Worm (Caenorhabditis elegans): Measurements from ENCODE around the gene C34H4.2.

C34H4.2 gene

DNA sequence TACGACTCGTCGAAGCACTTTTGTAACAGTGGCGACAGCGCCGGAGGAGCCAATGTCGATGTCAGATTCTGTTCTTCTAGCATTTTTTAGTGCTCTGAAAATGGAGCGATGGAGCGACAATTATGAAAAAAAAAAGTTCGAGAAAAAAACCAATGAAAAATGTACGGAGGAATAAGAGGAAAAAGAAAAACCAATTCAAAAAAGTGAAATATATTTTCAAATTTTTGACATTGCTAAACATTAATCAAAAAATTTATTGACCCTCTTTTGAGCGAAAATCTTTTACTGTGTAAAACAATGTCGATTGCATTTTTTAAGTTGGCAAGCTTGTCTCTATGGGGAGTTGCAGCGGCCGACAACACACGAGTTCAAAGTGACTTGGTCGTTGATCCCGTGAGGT, 17.2 kb upstream of the C34H4.2 start, which contains the start of gene K03H6.5:
K03H6.5 (minus strand) TSS at position 101 of the 400 bp plus-strand sequence.
- TF ChIP-seq unc-39 (tag; optimal IDR thresholded peaks at IDR 0.05), result no peak
- TF ChIP-seq pha-4 (tag; optimal IDR thresholded peaks at IDR 0.05), result no peak
- TF ChIP-seq mab-5 (tag; optimal IDR thresholded peaks at IDR 0.05), result no peak
- no peak for TF ChIP-seq elt-1 (tag; optimal IDR thresholded peaks at IDR 0.05; ENCODE audit: borderline replicate concordance, insufficient read depth)
- no peak for TF ChIP-seq lsy-2 (tag; optimal IDR thresholded peaks at IDR 0.05)
- TF ChIP-seq nhr-2 (tag; optimal IDR thresholded peaks at IDR 0.05), result no peak
- TF ChIP-seq elt-3 (tag; optimal IDR thresholded peaks at IDR 0.05), result no peak
- TF ChIP-seq sptf-1 (tag; optimal IDR thresholded peaks at IDR 0.05), result no peak
- no peak for TF ChIP-seq ceh-83 (GFP tag; optimal IDR thresholded peaks at IDR 0.05)
- no peak for TF ChIP-seq tbx-8 (GFP tag; optimal IDR thresholded peaks at IDR 0.05)
- TF ChIP-seq unc-62 (GFP tag; optimal IDR thresholded peaks at IDR 0.05), result no peak
- TF ChIP-seq blmp-1 (tag; optimal IDR thresholded peaks at IDR 0.05), result no peak
- no peak for TF ChIP-seq cnd-1 (tag; optimal IDR thresholded peaks at IDR 0.05)
- TF ChIP-seq ceh-39 (tag; optimal IDR thresholded peaks at IDR 0.05), result no peak

ce11 chrIV:1547129-1547528, 6.4 kb upstream of the C34H4.2 start:
- TF ChIP-seq nhr-2 (tag; optimal IDR thresholded peaks at IDR 0.05), result no peak
- TF ChIP-seq flh-1 (GFP tag; optimal IDR thresholded peaks at IDR 0.05), result no peak
- no peak for TF ChIP-seq lin-32 (GFP tag; optimal IDR thresholded peaks at IDR 0.05)
- TF ChIP-seq drap-1 (GFP tag; optimal IDR thresholded peaks at IDR 0.05), result no peak
- TF ChIP-seq ces-1 (GFP tag; optimal IDR thresholded peaks at IDR 0.05), result no peak
- no peak for TF ChIP-seq pha-4 (tag; optimal IDR thresholded peaks at IDR 0.05)

DNA sequence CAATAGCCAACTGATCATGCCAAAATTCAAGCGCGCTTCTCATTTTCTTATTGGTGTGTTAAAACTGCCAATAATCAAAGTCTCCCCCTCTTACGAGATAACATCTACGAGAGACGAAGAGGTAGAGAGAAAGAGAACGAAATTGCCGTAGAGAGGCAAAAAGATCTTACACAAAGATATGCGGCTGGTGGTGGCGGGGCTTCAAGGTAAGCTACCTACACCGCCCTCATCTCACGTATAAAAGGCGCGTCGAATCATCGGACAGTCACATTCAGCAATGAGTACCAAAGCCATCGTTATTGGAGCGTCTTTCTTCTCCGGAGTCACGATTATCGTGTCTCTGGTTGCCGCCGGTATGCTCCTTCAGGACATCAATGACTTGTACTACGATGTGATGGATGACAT, 5.1 kb upstream of the C34H4.2 start, which contains the start of gene col-107:
col-107 (plus strand) TSS at position 265 of the 405 bp plus-strand sequence.
- peak; percentile 50 for TF ChIP-seq ham-2 (GFP tag; optimal IDR thresholded peaks at IDR 0.05)
- TF ChIP-seq nhr-237 (tag; optimal IDR thresholded peaks at IDR 0.05), result no peak
- peak; percentile 88 for TF ChIP-seq elt-1 (tag; optimal IDR thresholded peaks at IDR 0.05; ENCODE audit: borderline replicate concordance, insufficient read depth)
- TF ChIP-seq mab-5 (tag; optimal IDR thresholded peaks at IDR 0.05), result no peak

ce11 chrIV:1549095-1550093, 4.2 kb upstream of the C34H4.2 start:
- no peak for TF ChIP-seq ceh-43 (GFP tag; optimal IDR thresholded peaks at IDR 0.05)
- TF ChIP-seq hlh-1 (tag; optimal IDR thresholded peaks at IDR 0.05), result no peak
- no peak for TF ChIP-seq nhr-12 (tag; optimal IDR thresholded peaks at IDR 0.05)
- TF ChIP-seq ceh-39 (tag; optimal IDR thresholded peaks at IDR 0.05), result no peak
- TF ChIP-seq unc-62 (GFP tag; optimal IDR thresholded peaks at IDR 0.05), result no peak
- TF ChIP-seq nhr-2 (tag; optimal IDR thresholded peaks at IDR 0.05), result no peak
- no peak for TF ChIP-seq cnd-1 (tag; optimal IDR thresholded peaks at IDR 0.05)
- TF ChIP-seq elt-3 (tag; optimal IDR thresholded peaks at IDR 0.05), result no peak
- TF ChIP-seq nhr-76 (tag; optimal IDR thresholded peaks at IDR 0.05), result no peak
- TF ChIP-seq drap-1 (GFP tag; optimal IDR thresholded peaks at IDR 0.05), result no peak
- TF ChIP-seq ztf-11 (tag; optimal IDR thresholded peaks at IDR 0.05), result no peak
- TF ChIP-seq tbx-8 (GFP tag; optimal IDR thresholded peaks at IDR 0.05), result no peak
- no peak for TF ChIP-seq ham-2 (GFP tag; optimal IDR thresholded peaks at IDR 0.05)
- TF ChIP-seq ceh-83 (GFP tag; optimal IDR thresholded peaks at IDR 0.05), result no peak
- no peak for TF ChIP-seq zip-8 (tag; optimal IDR thresholded peaks at IDR 0.05)
- TF ChIP-seq sptf-1 (tag; optimal IDR thresholded peaks at IDR 0.05), result no peak
- TF ChIP-seq sem-2 (GFP tag; optimal IDR thresholded peaks at IDR 0.05), result no peak
- no peak for TF ChIP-seq mep-1 (tag; optimal IDR thresholded peaks at IDR 0.05)

DNA sequence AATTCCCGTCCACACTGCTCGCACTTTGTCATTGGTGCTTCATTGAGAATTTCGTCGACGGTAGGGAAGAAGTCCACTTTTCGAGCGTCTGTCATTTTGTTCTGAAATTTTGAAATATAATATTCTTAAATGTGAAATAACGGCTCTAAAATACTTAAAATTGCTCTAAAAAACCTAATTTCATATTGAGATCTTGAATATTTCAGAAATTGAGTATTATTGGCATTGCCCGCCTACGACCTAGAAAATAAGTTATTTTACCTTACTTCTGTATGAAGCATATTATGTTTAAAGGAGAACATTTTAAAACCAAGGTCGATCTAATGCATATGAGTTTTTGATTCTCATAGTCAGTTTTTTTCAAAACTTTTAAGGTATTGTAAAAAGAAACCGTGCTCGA, 3.4 kb upstream of the C34H4.2 start, which contains the start of gene C34H4.5:
C34H4.5 (minus strand) TSS at position 101 of the 400 bp plus-strand sequence.
- TF ChIP-seq ham-2 (GFP tag; optimal IDR thresholded peaks at IDR 0.05) (no peak), blmp-1 (tag; optimal IDR thresholded peaks at IDR 0.05) (no peak)

- TF ChIP-seq tbx-8 (GFP tag; optimal IDR thresholded peaks at IDR 0.05), result no peak
- no peak for TF ChIP-seq sptf-1 (tag; optimal IDR thresholded peaks at IDR 0.05)
- TF ChIP-seq pha-4 (tag; optimal IDR thresholded peaks at IDR 0.05), result no peak
- no peak for TF ChIP-seq ham-2 (GFP tag; optimal IDR thresholded peaks at IDR 0.05)
- TF ChIP-seq nhr-237 (tag; optimal IDR thresholded peaks at IDR 0.05), result no peak
- TF ChIP-seq elt-3 (tag; optimal IDR thresholded peaks at IDR 0.05), result no peak
These were observed 3.0 kb upstream of the C34H4.2 start, which contains the start of gene tag-244 for ce11 chrIV:1550578-1550977. TSS of gene tag-244 (plus strand) at chrIV:1550878.

All from whole organism, mixed stage, embryonic.